Fruit fly (Drosophila melanogaster) whole organism, pupa: ENCODE results near the gene Nagk.

ENCODE experiments used
- CG10348 ChIP-seq: fragments of 200-800 bp; sonication (Bioruptor generic); IDR thresholded peaks from 2 replicates; pipeline ENCODE4 v1.3.6; 2022; ENCODE audit warnings: missing biosample characterization, missing genetic modification characterization
- CG12605 ChIP-seq: fragments of 200-800 bp; sonication (Bioruptor generic); IDR thresholded peaks from 2 replicates; pipeline ENCODE4 v1.3.6; 2022; ENCODE audit warnings: missing biosample characterization, missing genetic modification characterization
- CG15710 ChIP-seq: fragments of 200-800 bp; sonication (Bioruptor generic); optimal IDR thresholded peaks from 2 replicates; lab custom pipeline; 2018; ENCODE audit warnings: missing biosample characterization, mild to moderate bottlenecking, missing genetic modification characterization, moderate library complexity
- CG34367 ChIP-seq: fragments of 200-800 bp; sonication (Bioruptor generic); optimal IDR thresholded peaks from 2 replicates; lab custom pipeline; 2018; ENCODE audit warnings: missing biosample characterization, mild to moderate bottlenecking, missing genetic modification characterization
- EcR ChIP-seq: fragments of 200-800 bp; sonication (Bioruptor generic); optimal IDR thresholded peaks from 3 replicates; lab custom pipeline; 2019; ENCODE audit warnings: missing biosample characterization, missing genetic modification characterization, mild to moderate bottlenecking, moderate library complexity, missing genetic modification reagents
- Ets98B ChIP-seq: fragments of 200-800 bp; sonication (Bioruptor generic); IDR thresholded peaks from 2 replicates; pipeline ENCODE4 v1.3.6; 2022; ENCODE audit warnings: missing biosample characterization, missing genetic modification characterization
- Snoo ChIP-seq: fragments of 200-800 bp; sonication (Bioruptor generic); optimal IDR thresholded peaks from 3 replicates; lab custom pipeline; 2017; ENCODE audit warnings: missing biosample characterization, mild to moderate bottlenecking, missing genetic modification characterization, inconsistent platforms
- fd96Ca ChIP-seq: fragments of 200-800 bp; sonication (Bioruptor generic); IDR thresholded peaks from 3 replicates; pipeline ENCODE4 v1.3.6; 2022; ENCODE audit warnings: missing biosample characterization, missing genetic modification characterization
- gl ChIP-seq: fragments of 200-800 bp; sonication (Bioruptor generic); optimal IDR thresholded peaks from 2 replicates; lab custom pipeline; 2018; ENCODE audit warnings: missing biosample characterization, mild to moderate bottlenecking, missing genetic modification characterization

DNA sequence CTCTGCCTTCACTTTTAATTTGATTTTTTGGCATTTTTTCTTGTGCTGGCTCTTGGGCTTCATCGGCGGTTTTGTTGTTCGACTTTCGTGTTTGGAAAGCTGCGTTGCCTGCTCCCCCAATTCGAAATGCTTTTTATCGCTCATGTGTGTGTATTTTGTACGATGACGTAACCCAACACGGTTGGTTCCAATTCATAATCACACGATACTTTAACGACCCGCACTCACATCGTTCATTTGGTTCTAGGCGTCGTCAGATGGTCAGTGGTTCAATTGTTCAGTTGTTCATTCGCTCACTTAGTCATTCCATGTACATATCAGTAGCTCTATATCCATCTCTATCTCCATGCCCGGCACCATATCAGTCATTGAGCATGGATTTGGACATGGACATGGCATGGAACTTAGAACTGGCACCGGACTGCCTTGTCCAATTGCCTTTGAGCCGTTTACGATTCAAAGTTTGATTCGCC lies 49.1 kb downstream of the Nagk start:
- TF ChIP-seq EcR (no peak), CG15710 (no peak), CG34367 (tag; lab: Kevin White, UChicago) (no peak), CG12605 (no peak), fd96Ca (no peak), CG10348 (GFP tag; lab: Robert Waterston, UW) (no peak), Ets98B (no peak), gl (tag; lab: Kevin White, UChicago) (no peak), Snoo (tag; lab: Kevin White, UChicago) (no peak)
